Fruit fly (Drosophila melanogaster) whole organism: ENCODE data around the gene pkm.
"Not testable (repeated sequence)": the region's sequence is repeated elsewhere in the genome, so short reads cannot be mapped to it uniquely, and the experiment has no call there.

Experiments
- CG8478 ChIP-seq: fragments of >200 bp; optimal IDR thresholded peaks from 2 replicates; lab custom pipeline; 2018; ENCODE audit warnings: inconsistent platforms
- Dll ChIP-seq: fragments of >200 bp; optimal IDR thresholded peaks from 2 replicates; lab custom pipeline; 2017
- EcR ChIP-seq, 2 experiments: fragments of >200 bp; optimal IDR thresholded peaks; 2 replicates each; lab custom pipeline; 2017; ENCODE audit warnings: missing biosample characterization in 2 of 2, missing genetic modification characterization in 2 of 2, missing genetic modification reagents in 2 of 2
- pan ChIP-seq: fragments of >200 bp; optimal IDR thresholded peaks from 2 replicates; lab custom pipeline; 2017
- psq ChIP-seq: fragments of >200 bp; optimal IDR thresholded peaks from 2 replicates; lab custom pipeline; 2017
- usp ChIP-seq: fragments of >200 bp; optimal IDR thresholded peaks from 2 replicates; lab custom pipeline; 2017; ENCODE audit warnings: missing biosample characterization, missing genetic modification characterization, mixed read lengths

pkm gene

dm6 chrX:11611645-11612079 lies 27.7 kb upstream of the pkm start, which contains the start of the genes CG2247 and CG1703:
Gene CG2247, minus strand, starts transcription at chrX:11611652.
Gene CG1703, plus strand, starts transcription at chrX:11611927.
- no peak for TF ChIP-seq psq (lab: Kevin White, UChicago)
- no peak for TF ChIP-seq usp (GFP tag; lab: Kevin White, UChicago)
- TF ChIP-seq EcR (GFP tag; optimal IDR thresholded peaks at IDR 0.05; lab: Kevin White, UChicago): no peak
- no peak for TF ChIP-seq CG8478 (lab: Kevin White, UChicago)
- TF ChIP-seq pan: no peak
- TF ChIP-seq Dll: no peak

dm6 chrX:11611056-11611644 lies 27.2 kb upstream of the pkm start:
- TF ChIP-seq EcR (GFP tag; optimal IDR thresholded peaks at IDR 0.05; lab: Kevin White, UChicago): no peak
- TF ChIP-seq pan: no peak

- no peak for TF ChIP-seq CG8478 (lab: Kevin White, UChicago)
- no peak for TF ChIP-seq psq (lab: Kevin White, UChicago)
- TF ChIP-seq usp (GFP tag; lab: Kevin White, UChicago): no peak
Measured at dm6 chrX:11604094-11604493, 20.1 kb upstream of the pkm start, which contains the start of gene CG2533. Gene CG2533, minus strand, starts transcription at chrX:11604194.

dm6 chrX:11601408-11601807 lies 17.4 kb upstream of the pkm start:
- no peak for TF ChIP-seq CG8478 (lab: Kevin White, UChicago)
- TF ChIP-seq psq (lab: Kevin White, UChicago): no peak
- no peak for TF ChIP-seq usp (GFP tag; lab: Kevin White, UChicago)
- TF ChIP-seq Dll: no peak
- no peak for TF ChIP-seq EcR (GFP tag; optimal IDR thresholded peaks at IDR 0.05; lab: Kevin White, UChicago)
- TF ChIP-seq pan: no peak

dm6 chrX:11600795-11601358 lies 16.9 kb upstream of the pkm start:
- TF ChIP-seq EcR (GFP tag; optimal IDR thresholded peaks at IDR 0.05; lab: Kevin White, UChicago) (no peak), Dll (no peak), pan (no peak), CG8478 (lab: Kevin White, UChicago) (no peak), psq (lab: Kevin White, UChicago) (no peak), usp (GFP tag; lab: Kevin White, UChicago) (no peak)

- not testable (repeated sequence) for TF ChIP-seq Dll; usp (GFP tag; lab: Kevin White, UChicago); CG8478 (lab: Kevin White, UChicago)
Measured at dm6 chrX:11599589-11599988, 15.6 kb upstream of the pkm start, which contains the start of gene rho-4. Gene rho-4, plus strand, starts transcription at chrX:11599838.

dm6 chrX:11580200-11580840 lies 3.7 kb downstream of the pkm start, which contains the start of gene nod:
Gene nod, plus strand, starts transcription at chrX:11580772.
- TF ChIP-seq EcR (GFP tag; optimal IDR thresholded peaks at IDR 0.05; lab: Kevin White, UChicago) (no peak), psq (lab: Kevin White, UChicago) (no peak), usp (GFP tag; lab: Kevin White, UChicago) (no peak), Dll (no peak), pan (no peak), CG8478 (lab: Kevin White, UChicago) (no peak)

dm6 chrX:11578841-11579240 lies 5.1 kb downstream of the pkm start:
- no peak for TF ChIP-seq usp (GFP tag; lab: Kevin White, UChicago)
- no peak for TF ChIP-seq psq (lab: Kevin White, UChicago)
- TF ChIP-seq CG8478 (lab: Kevin White, UChicago): no peak
- TF ChIP-seq pan: no peak
- no peak for TF ChIP-seq Dll
- TF ChIP-seq EcR (GFP tag; optimal IDR thresholded peaks at IDR 0.05; lab: Kevin White, UChicago): no peak

- TF ChIP-seq usp (GFP tag; lab: Kevin White, UChicago): no peak
- no peak for TF ChIP-seq psq (lab: Kevin White, UChicago)
- TF ChIP-seq EcR (GFP tag; optimal IDR thresholded peaks at IDR 0.05; lab: Kevin White, UChicago): no peak
- no peak for TF ChIP-seq CG8478 (lab: Kevin White, UChicago)
- TF ChIP-seq Dll: no peak
- no peak for TF ChIP-seq pan
Measured at dm6 chrX:11576540-11576939, 7.4 kb downstream of the pkm start, which contains the start of gene CG11695. Gene CG11695, plus strand, starts transcription at chrX:11576883.

- TF ChIP-seq psq (lab: Kevin White, UChicago): no peak
- TF ChIP-seq usp (GFP tag; lab: Kevin White, UChicago): no peak
- TF ChIP-seq pan: no peak
- no peak for TF ChIP-seq Dll
- no peak for TF ChIP-seq CG8478 (lab: Kevin White, UChicago)
- TF ChIP-seq EcR (GFP tag; optimal IDR thresholded peaks at IDR 0.05; lab: Kevin White, UChicago): no peak
Measured at dm6 chrX:11573529-11573928, 10.4 kb downstream of the pkm start, which contains the start of gene CG11696. Gene CG11696, plus strand, starts transcription at chrX:11573731.

dm6 chrX:11572270-11572914 lies 11.6 kb downstream of the pkm start, which contains the start of the genes Kmn1 and Reepl1:
Gene Kmn1, minus strand, starts transcription at chrX:11572442.
Gene Reepl1, plus strand, starts transcription at chrX:11572707.
- TF ChIP-seq Dll: no peak
- no peak for TF ChIP-seq psq (lab: Kevin White, UChicago)
- no peak for TF ChIP-seq usp (GFP tag; lab: Kevin White, UChicago)
- TF ChIP-seq CG8478 (lab: Kevin White, UChicago): no peak
- no peak for TF ChIP-seq pan
- TF ChIP-seq EcR (GFP tag; optimal IDR thresholded peaks at IDR 0.05; lab: Kevin White, UChicago): no peak
